Fruit fly (Drosophila melanogaster): ENCODE results near the gene CG9331.

The CG9331 gene

DNA sequence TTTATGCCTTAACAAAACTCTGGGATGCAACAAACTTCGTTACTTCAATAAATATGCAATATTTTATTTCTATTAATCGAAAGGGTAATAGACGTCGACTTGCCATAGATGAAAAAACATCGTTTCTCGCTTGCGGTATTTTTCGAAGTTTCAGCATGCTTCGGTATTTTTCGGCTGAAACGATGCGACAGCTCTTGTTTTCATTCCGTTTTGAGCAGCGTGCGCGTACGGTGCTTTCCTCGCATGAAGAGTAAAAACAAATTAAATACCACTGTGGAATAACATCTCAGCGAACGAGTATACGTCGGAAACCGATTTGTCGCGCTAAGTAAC lies 25.1 kb upstream of the CG9331 start, which contains the start of gene CG9328 (continued):
- TF ChIP-seq Camta (GFP tag; optimal IDR thresholded peaks at IDR 0.05) (peak; percentile 39), CG12104 (GFP tag; optimal IDR thresholded peaks at IDR 0.05) (no peak), CG4707 (GFP tag; optimal IDR thresholded peaks at IDR 0.05) (peak; percentile 39), CHES-1-like (GFP tag; optimal IDR thresholded peaks at IDR 0.05) (peak; percentile 38), slp2 (GFP tag; optimal IDR thresholded peaks at IDR 0.05) (peak; percentile 62), Xbp1 (GFP tag; optimal IDR thresholded peaks at IDR 0.05) (peak; percentile 36), ewg (GFP tag; optimal IDR thresholded peaks at IDR 0.05) (no peak), CG16863 (GFP tag; optimal IDR thresholded peaks at IDR 0.05) (peak; percentile 11), lola (GFP tag; optimal IDR thresholded peaks at IDR 0.05) (no peak), Ravus (GFP tag; IDR thresholded peaks at IDR 0.05) (no peak), wdn (GFP tag; IDR thresholded peaks at IDR 0.05) (no peak), CG4328 (GFP tag; optimal IDR thresholded peaks at IDR 0.05) (no peak), p53 (GFP tag; optimal IDR thresholded peaks at IDR 0.05) (no peak), Fer2 (tag; optimal IDR thresholded peaks at IDR 0.05) (no peak), Atf6 (GFP tag; IDR thresholded peaks at IDR 0.05) (no peak), scrt (GFP tag; optimal IDR thresholded peaks at IDR 0.05) (peak; percentile 27), CG9817 (tag; optimal IDR thresholded peaks at IDR 0.05) (no peak), gem (tag; optimal IDR thresholded peaks at IDR 0.05) (peak; percentile 66), CG12391 (tag; optimal IDR thresholded peaks at IDR 0.05) (peak; percentile 39), trem (tag; optimal IDR thresholded peaks at IDR 0.05) (peak; percentile 70), Tbp (GFP tag; optimal IDR thresholded peaks at IDR 0.05) (no peak), Nf-YA (GFP tag; IDR thresholded peaks at IDR 0.05) (no peak), ranshi (GFP tag; IDR thresholded peaks at IDR 0.05) (peak; percentile 53; the same call in 1 of the 2 replicates), pita (GFP tag; optimal IDR thresholded peaks at IDR 0.05) (peak; percentile 44), CG10274 (GFP tag; optimal IDR thresholded peaks at IDR 0.05) (no peak), Elba2 (GFP tag; optimal IDR thresholded peaks at IDR 0.05) (no peak), CG4617 (GFP tag; optimal IDR thresholded peaks at IDR 0.05; ENCODE audit: borderline replicate concordance) (no peak), CG2889 (GFP tag; IDR thresholded peaks at IDR 0.05) (no peak), ase (GFP tag; IDR thresholded peaks at IDR 0.05) (no peak), mld (GFP tag; IDR thresholded peaks at IDR 0.05; ENCODE audit: partially characterized antibody) (no peak; the same call in 2 of the 3 replicates), Vsx1 (GFP tag; optimal IDR thresholded peaks at IDR 0.05) (no peak), slou (GFP tag; optimal IDR thresholded peaks at IDR 0.05) (no peak), chm (GFP tag; IDR thresholded peaks at IDR 0.05) (peak; percentile 89), trh (GFP tag; optimal IDR thresholded peaks at IDR 0.05) (no peak), CG10543 (GFP tag; optimal IDR thresholded peaks at IDR 0.05) (peak; percentile 41), mirr (GFP tag; optimal IDR thresholded peaks at IDR 0.05) (peak; percentile 53), chinmo (GFP tag; IDR thresholded peaks at IDR 0.05; ENCODE audit: partially characterized antibody) (peak; percentile 90; the same call in 2 of the 4 replicates), sr (GFP tag; IDR thresholded peaks at IDR 0.05) (no peak), slbo (GFP tag; IDR thresholded peaks at IDR 0.05) (peak; percentile 39; the same call in 1 of the 2 replicates), CG17568 (GFP tag; optimal IDR thresholded peaks at IDR 0.05) (no peak), CG30020 (tag; optimal IDR thresholded peaks at IDR 0.05) (peak; percentile 0), fd3F (GFP tag; optimal IDR thresholded peaks at IDR 0.05) (no peak), Dbx (GFP tag; IDR thresholded peaks at IDR 0.05) (peak; percentile 63; the same call in 2 of the 3 replicates), CG18262 (tag; optimal IDR thresholded peaks at IDR 0.05) (peak; percentile 58), CG4730 (GFP tag; IDR thresholded peaks at IDR 0.05) (no peak), CG2678 (tag; optimal IDR thresholded peaks at IDR 0.05) (peak; percentile 53), CG3163 (GFP tag; optimal IDR thresholded peaks at IDR 0.05) (no peak), Jarid2 (GFP tag; optimal IDR thresholded peaks at IDR 0.05) (peak; percentile 94), Doc3 (GFP tag; IDR thresholded peaks at IDR 0.05; ENCODE audit: partially characterized antibody) (no peak), CG17361 (GFP tag; IDR thresholded peaks at IDR 0.05) (no peak), CG4424 (GFP tag; optimal IDR thresholded peaks at IDR 0.05) (peak; percentile 2)

All from whole organism, embryonic.